Fruit fly (Drosophila melanogaster) whole organism, embryonic: ENCODE measurements around the gene CG11249.

Experiments used
- Aef1 ChIP-seq: fragments of 200-800 bp; sonication (Bioruptor generic); IDR thresholded peaks from 3 replicates; pipeline ENCODE4 v1.3.6; 2022; ENCODE audit warnings: missing biosample characterization, missing genetic modification characterization
- Atf-2 ChIP-seq: fragments of 200-800 bp; sonication (Bioruptor generic); optimal IDR thresholded peaks from 2 replicates; lab custom pipeline; 2016; ENCODE audit warnings: missing biosample characterization, missing genetic modification characterization
- Atf6 ChIP-seq: fragments of 200-800 bp; sonication (Bioruptor generic); IDR thresholded peaks from 2 replicates; pipeline ENCODE4 v1.3.6; 2022; ENCODE audit warnings: missing biosample characterization, missing genetic modification characterization
- CG10274 ChIP-seq: fragments of 200-800 bp; sonication (Bioruptor generic); optimal IDR thresholded peaks from 3 replicates; lab custom pipeline; 2017; ENCODE audit warnings: missing biosample characterization, mild to moderate bottlenecking, missing genetic modification characterization
- CG10462 ChIP-seq: fragments of 200-800 bp; sonication (Bioruptor generic); optimal IDR thresholded peaks from 2 replicates; lab custom pipeline; 2016; ENCODE audit warnings: missing biosample characterization, missing genetic modification characterization
- CG11085 ChIP-seq: fragments of 200-800 bp; sonication (Bioruptor generic); IDR thresholded peaks from 2 replicates; pipeline ENCODE4 v1.3.6; 2022; ENCODE audit warnings: missing biosample characterization, missing genetic modification characterization
- CG13894 ChIP-seq: fragments of 200-800 bp; sonication (Bioruptor generic); optimal IDR thresholded peaks from 3 replicates; lab custom pipeline; 2018; ENCODE audit warnings: missing biosample characterization, mild to moderate bottlenecking, missing genetic modification characterization, moderate library complexity
- CG15479 ChIP-seq: fragments of 200-800 bp; sonication (Bioruptor generic); optimal IDR thresholded peaks from 3 replicates; lab custom pipeline; 2019; ENCODE audit warnings: missing biosample characterization, mild to moderate bottlenecking, missing genetic modification characterization, moderate library complexity
- CG17612 ChIP-seq: fragments of 200-800 bp; sonication (Bioruptor generic); IDR thresholded peaks from 2 replicates; pipeline ENCODE4 v1.3.6; 2022; ENCODE audit warnings: missing biosample characterization, missing genetic modification characterization
- CG18262 ChIP-seq: fragments of 200-800 bp; optimal IDR thresholded peaks from 3 replicates; lab custom pipeline; 2019; ENCODE audit warnings: missing biosample characterization, mild to moderate bottlenecking, missing genetic modification characterization, moderate library complexity
- CG2712 ChIP-seq: fragments of 200-800 bp; optimal IDR thresholded peaks from 3 replicates; lab custom pipeline; 2019; ENCODE audit warnings: missing biosample characterization, mild to moderate bottlenecking, missing genetic modification characterization, moderate library complexity
- CG3065 ChIP-seq: fragments of 200-800 bp; sonication (Bioruptor generic); optimal IDR thresholded peaks from 2 replicates; lab custom pipeline; 2016; ENCODE audit warnings: missing biosample characterization, missing genetic modification characterization
- CG3163 ChIP-seq: fragments of 200-800 bp; sonication (Bioruptor generic); optimal IDR thresholded peaks from 3 replicates; lab custom pipeline; 2016; ENCODE audit warnings: missing biosample characterization, missing genetic modification characterization
- CG3726 ChIP-seq: fragments of 200-800 bp; sonication (Bioruptor generic); IDR thresholded peaks from 3 replicates; pipeline ENCODE4, ENCODE4 v1.3.6; 2022; ENCODE audit warnings: missing biosample characterization, missing genetic modification characterization
- CG3995 ChIP-seq: fragments of 200-800 bp; sonication (Bioruptor generic); optimal IDR thresholded peaks from 3 replicates; lab custom pipeline; 2016; ENCODE audit warnings: missing biosample characterization, missing genetic modification characterization
- CG4424 ChIP-seq: fragments of 200-800 bp; sonication (Bioruptor generic); optimal IDR thresholded peaks from 3 replicates; lab custom pipeline; 2016; ENCODE audit warnings: missing biosample characterization, missing genetic modification characterization
- CG6791 ChIP-seq: fragments of 200-800 bp; sonication (Bioruptor generic); IDR thresholded peaks from 3 replicates; pipeline ENCODE4 v1.3.6; 2022; ENCODE audit warnings: missing biosample characterization, missing genetic modification characterization; ENCODE audit not compliant: partially characterized antibody
- CG8388 ChIP-seq: fragments of 200-800 bp; sonication (Bioruptor generic); optimal IDR thresholded peaks from 2 replicates; lab custom pipeline; 2019; ENCODE audit warnings: missing biosample characterization, mild to moderate bottlenecking, missing genetic modification characterization, moderate library complexity
- CG9609 ChIP-seq: fragments of 200-800 bp; sonication (Bioruptor generic); optimal IDR thresholded peaks from 3 replicates; lab custom pipeline; 2016; ENCODE audit warnings: missing biosample characterization, missing genetic modification characterization
- CG9817 ChIP-seq: fragments of 200-800 bp; sonication (Bioruptor generic); optimal IDR thresholded peaks from 2 replicates; lab custom pipeline; 2018; ENCODE audit warnings: missing biosample characterization, mild to moderate bottlenecking, missing genetic modification characterization, moderate library complexity
- Hr3 ChIP-seq: fragments of 200-800 bp; sonication (Bioruptor generic); optimal IDR thresholded peaks from 3 replicates; lab custom pipeline; 2016; ENCODE audit warnings: missing biosample characterization, missing genetic modification characterization
- Lim3 ChIP-seq: fragments of 200-800 bp; sonication (Bioruptor generic); IDR thresholded peaks from 2 replicates; pipeline ENCODE4 v1.3.6; 2022; ENCODE audit warnings: missing biosample characterization, missing genetic modification characterization
- Mad ChIP-seq: fragments of 200-800 bp; sonication (Bioruptor generic); optimal IDR thresholded peaks from 2 replicates; lab custom pipeline; 2016; ENCODE audit warnings: missing biosample characterization, missing genetic modification characterization
- Ravus ChIP-seq: fragments of 200-800 bp; sonication (Bioruptor generic); IDR thresholded peaks from 2 replicates; pipeline ENCODE4 v1.3.6; 2022; ENCODE audit warnings: missing biosample characterization, missing genetic modification characterization
- Sox100B ChIP-seq: fragments of 200-800 bp; sonication (Bioruptor generic); optimal IDR thresholded peaks from 3 replicates; lab custom pipeline; 2018; ENCODE audit warnings: missing biosample characterization, mild to moderate bottlenecking, missing genetic modification characterization
- Taf1 ChIP-seq: fragments of 200-800 bp; sonication (Bioruptor generic); IDR thresholded peaks from 2 replicates; pipeline ENCODE4 v1.3.6; 2022; ENCODE audit warnings: missing biosample characterization, missing genetic modification characterization
- Vsx1 ChIP-seq: fragments of 200-800 bp; sonication (Bioruptor generic); optimal IDR thresholded peaks from 2 replicates; lab custom pipeline; 2017; ENCODE audit warnings: missing biosample characterization, mild to moderate bottlenecking, missing genetic modification characterization, missing genetic modification reagents
- Xrp1 ChIP-seq: fragments of 200-800 bp; sonication (Bioruptor generic); IDR thresholded peaks from 2 replicates; pipeline ENCODE4 v1.3.6; 2022; ENCODE audit warnings: missing biosample characterization, missing genetic modification characterization
- ab ChIP-seq: fragments of 200-800 bp; sonication (Bioruptor generic); optimal IDR thresholded peaks from 2 replicates; lab custom pipeline; 2016; ENCODE audit warnings: missing biosample characterization, missing genetic modification characterization
- ac ChIP-seq: fragments of 200-800 bp; sonication (Bioruptor generic); optimal IDR thresholded peaks from 3 replicates; lab custom pipeline; 2017; ENCODE audit warnings: missing biosample characterization, mild to moderate bottlenecking, missing genetic modification characterization
- ara ChIP-seq: fragments of 200-800 bp; sonication (Bioruptor generic); IDR thresholded peaks from 2 replicates; pipeline ENCODE4 v1.3.6; 2022; ENCODE audit warnings: missing biosample characterization, missing genetic modification characterization
- ash1 ChIP-seq: fragments of 200-800 bp; sonication (Bioruptor generic); optimal IDR thresholded peaks from 2 replicates; lab custom pipeline; 2018; ENCODE audit warnings: missing biosample characterization, mild to moderate bottlenecking, missing genetic modification characterization
- bigmax ChIP-seq: fragments of 200-800 bp; sonication (Bioruptor generic); optimal IDR thresholded peaks from 2 replicates; lab custom pipeline; 2018; ENCODE audit warnings: missing biosample characterization, mild to moderate bottlenecking, missing genetic modification characterization
- br ChIP-seq: fragments of >200 bp; optimal IDR thresholded peaks from 2 replicates; lab custom pipeline; 2017
- bsh ChIP-seq, 2 experiments: fragments of 200-800 bp; sonication (Bioruptor generic); optimal IDR thresholded peaks; 2 replicates each; lab custom pipeline; 2017 to 2018; ENCODE audit warnings: mild to moderate bottlenecking in 2 of 2, missing biosample characterization in 2 of 2, missing genetic modification characterization in 2 of 2, moderate library complexity in 1 of 2
- chm ChIP-seq: fragments of 200-800 bp; sonication (Bioruptor generic); IDR thresholded peaks from 2 replicates; pipeline ENCODE4 v1.3.6; 2022; ENCODE audit warnings: missing biosample characterization, missing genetic modification characterization
- corto ChIP-seq: fragments of 200-800 bp; sonication (Bioruptor generic); optimal IDR thresholded peaks from 2 replicates; lab custom pipeline; 2016; ENCODE audit warnings: missing biosample characterization, mild to moderate bottlenecking, missing genetic modification characterization, moderate library complexity
- crc ChIP-seq: fragments of 200-800 bp; sonication (Bioruptor generic); optimal IDR thresholded peaks from 2 replicates; lab custom pipeline; 2016; ENCODE audit warnings: missing biosample characterization, missing genetic modification characterization
- da ChIP-seq: fragments of 200-800 bp; sonication (Bioruptor generic); optimal IDR thresholded peaks from 2 replicates; lab custom pipeline; 2016; ENCODE audit warnings: missing biosample characterization, missing genetic modification characterization
- dan ChIP-seq: fragments of 200-800 bp; sonication (Bioruptor generic); IDR thresholded peaks from 2 replicates; pipeline ENCODE4 v1.3.6; 2022; ENCODE audit warnings: missing biosample characterization, missing genetic modification characterization
- en ChIP-seq: fragments of 200-800 bp; sonication (Bioruptor generic); optimal IDR thresholded peaks from 2 replicates; lab custom pipeline; 2016; ENCODE audit warnings: missing biosample characterization, missing genetic modification characterization
- esg ChIP-seq: fragments of 200-800 bp; sonication (Bioruptor generic); conservative IDR thresholded peaks from 2 replicates; pipeline ENCODE4 v1.3.6; 2022; ENCODE audit warnings: missing biosample characterization, missing genetic modification characterization
- fd3F ChIP-seq: fragments of 200-800 bp; sonication (Bioruptor generic); optimal IDR thresholded peaks from 2 replicates; lab custom pipeline; 2018; ENCODE audit warnings: missing biosample characterization, mild to moderate bottlenecking, missing genetic modification characterization, moderate library complexity
- h ChIP-seq: fragments of >200 bp; optimal IDR thresholded peaks from 2 replicates; lab custom pipeline; 2017
- insv ChIP-seq, 2 experiments: fragments of 200-800 bp; sonication (Bioruptor generic); optimal IDR thresholded peaks; 3 replicates each; lab custom pipeline; 2016 to 2018; ENCODE audit warnings: missing biosample characterization in 2 of 2, missing genetic modification characterization in 2 of 2
- schlank ChIP-seq: fragments of 200-800 bp; sonication (Bioruptor generic); optimal IDR thresholded peaks from 2 replicates; lab custom pipeline; 2018; ENCODE audit warnings: missing biosample characterization, mild to moderate bottlenecking, missing genetic modification characterization
- sr ChIP-seq: fragments of 200-800 bp; sonication (Bioruptor generic); IDR thresholded peaks from 3 replicates; pipeline ENCODE4 v1.3.6; 2022; ENCODE audit warnings: missing biosample characterization, missing genetic modification characterization
- tll ChIP-seq, 2 experiments: fragments of 200-800 bp in 1 of 2; fragments of >200 bp in 1 of 2; sonication (Bioruptor generic) in 1 of 2; optimal IDR thresholded peaks; 2 replicates each; lab custom pipeline; 2017 to 2019; ENCODE audit warnings: missing biosample characterization in 2 of 2, missing genetic modification characterization in 2 of 2, mild to moderate bottlenecking in 1 of 2, moderate library complexity in 1 of 2
- trh ChIP-seq: fragments of 200-800 bp; sonication (Bioruptor generic); optimal IDR thresholded peaks from 2 replicates; lab custom pipeline; 2016; ENCODE audit warnings: missing biosample characterization, missing genetic modification characterization
- tup ChIP-seq: fragments of 200-800 bp; sonication (Bioruptor generic); optimal IDR thresholded peaks from 2 replicates; lab custom pipeline; 2016; ENCODE audit warnings: missing biosample characterization, mild to moderate bottlenecking, missing genetic modification characterization, moderate library complexity
- wor ChIP-seq: fragments of 200-800 bp; sonication (Bioruptor generic); IDR thresholded peaks from 2 replicates; pipeline ENCODE4 v1.3.6; 2022; ENCODE audit warnings: missing biosample characterization, missing genetic modification characterization
- yki ChIP-seq: fragments of >200 bp; optimal IDR thresholded peaks from 3 replicates; lab custom pipeline; 2018
- z ChIP-seq: fragments of 200-800 bp; sonication (Bioruptor generic); IDR thresholded peaks from 3 replicates; pipeline ENCODE4 v1.3.6; 2022; ENCODE audit warnings: missing biosample characterization, missing genetic modification characterization

Gene CG11249

DNA sequence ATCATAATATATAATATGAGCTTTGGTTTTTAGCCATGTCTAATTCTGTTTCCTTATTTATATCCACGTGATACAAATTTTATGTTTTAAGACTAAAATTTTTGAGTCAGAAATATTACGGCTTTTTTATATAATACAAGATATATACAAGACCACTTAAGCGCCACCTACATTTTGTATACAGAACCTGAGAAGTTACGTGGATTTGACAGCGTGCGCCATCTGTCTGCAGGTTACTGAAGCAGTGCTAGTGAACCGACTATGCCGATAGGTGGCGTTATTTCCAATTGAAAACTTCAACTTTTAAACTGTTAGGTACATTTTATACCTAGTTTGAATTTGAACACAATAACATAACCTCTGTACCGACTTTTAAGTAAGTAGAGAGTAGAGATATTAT, 19.2 kb upstream of the CG11249 start (continued):
- peak in 1 of 2 experiments; percentile 84 for TF ChIP-seq insv (GFP tag; optimal IDR thresholded peaks at IDR 0.05; lab: Kevin White, UChicago)
- no peak for TF ChIP-seq ara (GFP tag; lab: Robert Waterston, UW)
- no peak; the same call in 1 of the 2 replicates for TF ChIP-seq chm (GFP tag; lab: Robert Waterston, UW)
- no peak for TF ChIP-seq Taf1
- TF ChIP-seq h (lab: Kevin White, UChicago) = no peak
- TF ChIP-seq da (GFP tag; lab: Kevin White, UChicago) = peak; percentile 36
- TF ChIP-seq trh = no peak
- TF ChIP-seq CG15479 (GFP tag; lab: Kevin White, UChicago) = no peak
- TF ChIP-seq Xrp1 = no peak
- peak; percentile 57 for TF ChIP-seq CG13894 (tag; lab: Kevin White, UChicago)
- peak; percentile 57 for TF ChIP-seq CG3163 (GFP tag; lab: Kevin White, UChicago)
- TF ChIP-seq tup (GFP tag; lab: Kevin White, UChicago) = no peak
- TF ChIP-seq ash1 (GFP tag; lab: Kevin White, UChicago) = no peak
- no peak for TF ChIP-seq br
- TF ChIP-seq CG3065 (GFP tag; lab: Kevin White, UChicago) = peak; percentile 72
- peak; percentile 65 for TF ChIP-seq CG9609 (GFP tag; lab: Kevin White, UChicago)
- peak; percentile 21 for TF ChIP-seq CG8388 (GFP tag; lab: Kevin White, UChicago)
- peak; percentile 57 for TF ChIP-seq ab (GFP tag; lab: Kevin White, UChicago)
- TF ChIP-seq Vsx1 = no peak
- TF ChIP-seq CG6791 (GFP tag; lab: Robert Waterston, UW) = peak; percentile 55; the same call in 1 of the 3 replicates
- peak; percentile 83 for TF ChIP-seq CG9817 (tag; lab: Kevin White, UChicago)
- no peak for TF ChIP-seq Ravus (GFP tag; lab: Robert Waterston, UW)
- TF ChIP-seq yki (lab: Kevin White, UChicago) = no peak
- TF ChIP-seq bigmax (GFP tag; lab: Kevin White, UChicago) = peak; percentile 76
- peak; percentile 52 for TF ChIP-seq fd3F (GFP tag; lab: Kevin White, UChicago)
- TF ChIP-seq CG11085 (GFP tag; lab: Robert Waterston, UW) = peak; percentile 78
- no peak for TF ChIP-seq sr (GFP tag; lab: Robert Waterston, UW)
- TF ChIP-seq Atf-2 (GFP tag; lab: Kevin White, UChicago) = peak; percentile 73
- no peak for TF ChIP-seq z
- TF ChIP-seq CG4424 (GFP tag; lab: Kevin White, UChicago) = peak; percentile 75
- TF ChIP-seq CG2712 = peak; percentile 79
- peak; percentile 63 for TF ChIP-seq Mad
- no peak for TF ChIP-seq corto (GFP tag; lab: Kevin White, UChicago)
- peak; percentile 66 for TF ChIP-seq Aef1 (GFP tag; lab: Robert Waterston, UW)
- TF ChIP-seq CG10462 (GFP tag; lab: Kevin White, UChicago) = peak; percentile 62
- TF ChIP-seq bsh (GFP tag; optimal IDR thresholded peaks at IDR 0.05; lab: Kevin White, UChicago) = peak in 1 of 2 experiments; percentile 69
- TF ChIP-seq dan (GFP tag; lab: Robert Waterston, UW) = no peak
- TF ChIP-seq CG3726 (GFP tag; lab: Robert Waterston, UW) = no peak
- no peak for TF ChIP-seq crc (GFP tag; lab: Kevin White, UChicago)
- no peak for TF ChIP-seq schlank
- TF ChIP-seq Atf6 = no peak
- no peak for TF ChIP-seq CG3995 (GFP tag; lab: Kevin White, UChicago)
- peak; percentile 44 for TF ChIP-seq en (GFP tag; lab: Kevin White, UChicago)
- TF ChIP-seq CG17612 = no peak
- no peak for TF ChIP-seq wor (GFP tag; lab: Robert Waterston, UW)
- TF ChIP-seq tll (GFP tag; optimal IDR thresholded peaks at IDR 0.05; lab: Kevin White, UChicago) = no peak
- TF ChIP-seq CG10274 (GFP tag; lab: Kevin White, UChicago) = no peak
- no peak for TF ChIP-seq Sox100B (GFP tag; lab: Kevin White, UChicago)
- TF ChIP-seq Lim3 (GFP tag; lab: Robert Waterston, UW) = no peak
- TF ChIP-seq ac (GFP tag; lab: Kevin White, UChicago) = no peak
- TF ChIP-seq esg = no peak
- peak; percentile 81 for TF ChIP-seq Hr3 (GFP tag; lab: Kevin White, UChicago)
- TF ChIP-seq CG18262 (tag; lab: Kevin White, UChicago) = peak; percentile 57
